Fruit fly (Drosophila melanogaster) whole organism, embryonic: ENCODE results near the gene CG32246.

Experiments
- CG10959 ChIP-seq: fragments of 200-800 bp; sonication (Bioruptor generic); IDR thresholded peaks from 2 replicates; pipeline ENCODE4 v1.3.6; 2022; ENCODE audit warnings: missing biosample characterization, missing genetic modification characterization
- CG10979 ChIP-seq: fragments of 200-800 bp; sonication (Bioruptor generic); optimal IDR thresholded peaks from 2 replicates; lab custom pipeline; 2018; ENCODE audit warnings: missing biosample characterization, mild to moderate bottlenecking, missing genetic modification characterization, moderate library complexity
- CG12659 ChIP-seq: fragments of 200-800 bp; sonication (Bioruptor generic); optimal IDR thresholded peaks from 3 replicates; lab custom pipeline; 2017; ENCODE audit warnings: mild to moderate bottlenecking, missing biosample characterization, missing genetic modification reagents, missing genetic modification characterization
- CG12942 ChIP-seq: fragments of 200-800 bp; sonication (Bioruptor generic); optimal IDR thresholded peaks from 3 replicates; lab custom pipeline; 2016; ENCODE audit warnings: missing biosample characterization, missing genetic modification characterization
- CG13296 ChIP-seq: fragments of 200-800 bp; sonication (Bioruptor generic); optimal IDR thresholded peaks from 3 replicates; lab custom pipeline; 2018; ENCODE audit warnings: missing biosample characterization, mild to moderate bottlenecking, missing genetic modification characterization
- CG13424 ChIP-seq: fragments of 200-800 bp; sonication (Bioruptor generic); optimal IDR thresholded peaks from 2 replicates; lab custom pipeline; 2019; ENCODE audit warnings: missing biosample characterization, mild to moderate bottlenecking, missing genetic modification characterization, moderate library complexity
- CG17385 ChIP-seq: fragments of 200-800 bp; sonication (Bioruptor generic); optimal IDR thresholded peaks from 3 replicates; lab custom pipeline; 2018; ENCODE audit warnings: missing biosample characterization, mild to moderate bottlenecking, missing genetic modification characterization
- CG1832 ChIP-seq: fragments of 200-800 bp; sonication (Bioruptor generic); optimal IDR thresholded peaks from 2 replicates; lab custom pipeline; 2017; ENCODE audit warnings: missing biosample characterization, mild to moderate bottlenecking, missing genetic modification characterization, inconsistent platforms
- CG2199 ChIP-seq: fragments of 200-800 bp; sonication (Bioruptor generic); IDR thresholded peaks from 3 replicates; pipeline ENCODE4 v1.3.6; 2022; ENCODE audit warnings: missing biosample characterization, missing genetic modification characterization
- CG30403 ChIP-seq: fragments of 200-800 bp; sonication (Bioruptor generic); optimal IDR thresholded peaks from 3 replicates; lab custom pipeline; 2016; ENCODE audit warnings: missing biosample characterization, missing genetic modification characterization
- CG3065 ChIP-seq: fragments of 200-800 bp; sonication (Bioruptor generic); optimal IDR thresholded peaks from 2 replicates; lab custom pipeline; 2016; ENCODE audit warnings: missing biosample characterization, missing genetic modification characterization
- CG31224 ChIP-seq: fragments of 200-800 bp; sonication (Bioruptor generic); IDR thresholded peaks from 2 replicates; pipeline ENCODE4 v1.3.6; 2022; ENCODE audit warnings: missing biosample characterization, missing genetic modification characterization
- CG3838 ChIP-seq: fragments of 200-800 bp; sonication (Bioruptor generic); optimal IDR thresholded peaks from 3 replicates; lab custom pipeline; 2016; ENCODE audit warnings: missing biosample characterization, missing genetic modification characterization
- CG4617 ChIP-seq: fragments of 200-800 bp; sonication (Bioruptor generic); optimal IDR thresholded peaks from 3 replicates; lab custom pipeline; 2016; ENCODE audit warnings: missing biosample characterization, missing genetic modification characterization, borderline replicate concordance
- CG4820 ChIP-seq: fragments of 200-800 bp; sonication (Bioruptor generic); optimal IDR thresholded peaks from 3 replicates; lab custom pipeline; 2016; ENCODE audit warnings: missing biosample characterization, missing genetic modification characterization
- CG5245 ChIP-seq: fragments of 200-800 bp; sonication (Bioruptor generic); optimal IDR thresholded peaks from 3 replicates; lab custom pipeline; 2016; ENCODE audit warnings: missing biosample characterization, missing genetic modification characterization
- CG7271 ChIP-seq: fragments of 200-800 bp; sonication (Bioruptor generic); optimal IDR thresholded peaks from 2 replicates; lab custom pipeline; 2018; ENCODE audit warnings: missing biosample characterization, mild to moderate bottlenecking, missing genetic modification characterization, moderate library complexity
- CG8290 ChIP-seq, 3 experiments: fragments of 200-800 bp; sonication (Bioruptor generic); optimal IDR thresholded peaks; 2 replicates each; lab custom pipeline; 2016 to 2019; ENCODE audit warnings: missing biosample characterization in 3 of 3, missing genetic modification characterization in 3 of 3, mild to moderate bottlenecking in 2 of 3, moderate library complexity in 1 of 3
- CrebB ChIP-seq: fragments of 200-800 bp; sonication (Bioruptor generic); optimal IDR thresholded peaks from 3 replicates; lab custom pipeline; 2018; ENCODE audit warnings: missing biosample characterization, mild to moderate bottlenecking, missing genetic modification characterization
- Deaf1 ChIP-seq: fragments of 200-800 bp; optimal IDR thresholded peaks from 3 replicates; lab custom pipeline; 2019; ENCODE audit warnings: missing biosample characterization, mild to moderate bottlenecking, missing genetic modification characterization, moderate library complexity
- Elba2 ChIP-seq: fragments of 200-800 bp; sonication (Bioruptor generic); optimal IDR thresholded peaks from 3 replicates; lab custom pipeline; 2016; ENCODE audit warnings: missing biosample characterization, missing genetic modification characterization
- GATAe ChIP-seq: fragments of 200-800 bp; sonication (Bioruptor generic); conservative IDR thresholded peaks from 2 replicates; pipeline ENCODE4 v1.3.6; 2022; ENCODE audit warnings: missing biosample characterization, missing genetic modification characterization
- Gug ChIP-seq: fragments of 200-800 bp; sonication (Bioruptor generic); IDR thresholded peaks from 4 replicates; pipeline ENCODE4 v1.3.6; 2022; ENCODE audit warnings: missing biosample characterization, missing genetic modification characterization
- HLH3B ChIP-seq: fragments of 200-800 bp; sonication (Bioruptor generic); IDR thresholded peaks from 2 replicates; pipeline ENCODE4 v1.3.6; 2022; ENCODE audit warnings: missing biosample characterization, missing genetic modification characterization
- HLH4C ChIP-seq: fragments of 200-800 bp; sonication (Bioruptor generic); IDR thresholded peaks from 3 replicates; pipeline ENCODE4 v1.3.6; 2022; ENCODE audit warnings: missing biosample characterization, missing genetic modification characterization; ENCODE audit not compliant: partially characterized antibody
- Jarid2 ChIP-seq: fragments of 200-800 bp; sonication (Bioruptor generic); optimal IDR thresholded peaks from 3 replicates; lab custom pipeline; 2017; ENCODE audit warnings: mild to moderate bottlenecking, missing biosample characterization, missing genetic modification reagents, missing genetic modification characterization
- Lpt ChIP-seq: fragments of >200 bp; optimal IDR thresholded peaks from 2 replicates; lab custom pipeline; 2018; ENCODE audit warnings: missing biosample characterization, missing genetic modification characterization
- MESR4 ChIP-seq: fragments of 200-800 bp; sonication (Bioruptor generic); optimal IDR thresholded peaks from 2 replicates; lab custom pipeline; 2018; ENCODE audit warnings: missing biosample characterization, mild to moderate bottlenecking, missing genetic modification characterization, moderate library complexity
- Myb ChIP-seq: fragments of 200-800 bp; sonication (Bioruptor generic); optimal IDR thresholded peaks from 2 replicates; lab custom pipeline; 2016; ENCODE audit warnings: missing biosample characterization, missing genetic modification characterization
- Opbp ChIP-seq: fragments of 200-800 bp; sonication (Bioruptor generic); IDR thresholded peaks from 3 replicates; pipeline ENCODE4 v1.3.6; 2022; ENCODE audit warnings: missing biosample characterization, missing genetic modification characterization; ENCODE audit not compliant: partially characterized antibody
- Ravus ChIP-seq: fragments of 200-800 bp; sonication (Bioruptor generic); IDR thresholded peaks from 2 replicates; pipeline ENCODE4 v1.3.6; 2022; ENCODE audit warnings: missing biosample characterization, missing genetic modification characterization
- Ssrp ChIP-seq: fragments of 200-800 bp; sonication (Bioruptor generic); optimal IDR thresholded peaks from 2 replicates; lab custom pipeline; 2018; ENCODE audit warnings: missing biosample characterization, mild to moderate bottlenecking, missing genetic modification characterization, moderate library complexity
- Stat92E ChIP-seq, 3 experiments: fragments of >200 bp in 2 of 3; fragments of 200-800 bp in 1 of 3; sonication (Bioruptor generic) in 1 of 3; optimal IDR thresholded peaks; 2 replicates each; lab custom pipeline; 2017 to 2019; ENCODE audit warnings: missing biosample characterization in 3 of 3, missing genetic modification characterization in 3 of 3, mild to moderate bottlenecking in 1 of 3, moderate library complexity in 1 of 3
- Taf1 ChIP-seq: fragments of 200-800 bp; sonication (Bioruptor generic); IDR thresholded peaks from 2 replicates; pipeline ENCODE4 v1.3.6; 2022; ENCODE audit warnings: missing biosample characterization, missing genetic modification characterization
- ab ChIP-seq: fragments of 200-800 bp; sonication (Bioruptor generic); optimal IDR thresholded peaks from 2 replicates; lab custom pipeline; 2016; ENCODE audit warnings: missing biosample characterization, missing genetic modification characterization
- amos ChIP-seq: fragments of 200-800 bp; sonication (Bioruptor generic); IDR thresholded peaks from 2 replicates; pipeline ENCODE4 v1.3.6; 2022; ENCODE audit warnings: missing biosample characterization, missing genetic modification characterization; ENCODE audit not compliant: partially characterized antibody
- ato ChIP-seq: fragments of 200-800 bp; sonication (Bioruptor generic); IDR thresholded peaks from 2 replicates; pipeline ENCODE4 v1.3.6; 2022; ENCODE audit warnings: missing biosample characterization, missing genetic modification characterization; ENCODE audit not compliant: partially characterized antibody
- bab2 ChIP-seq: fragments of 200-800 bp; sonication (Bioruptor generic); optimal IDR thresholded peaks from 2 replicates; lab custom pipeline; 2016; ENCODE audit warnings: missing biosample characterization, missing genetic modification characterization
- cato ChIP-seq: fragments of 200-800 bp; sonication (Bioruptor generic); optimal IDR thresholded peaks from 2 replicates; lab custom pipeline; 2016; ENCODE audit warnings: missing biosample characterization, missing genetic modification characterization, borderline replicate concordance
- chif ChIP-seq, 2 experiments: fragments of 200-800 bp; sonication (Bioruptor generic); optimal IDR thresholded peaks; 3 replicates each; lab custom pipeline; 2016; ENCODE audit warnings: missing biosample characterization in 2 of 2, missing genetic modification characterization in 2 of 2
- fd64A ChIP-seq: fragments of 200-800 bp; sonication (Bioruptor generic); optimal IDR thresholded peaks from 3 replicates; lab custom pipeline; 2018; ENCODE audit warnings: missing biosample characterization, mild to moderate bottlenecking, missing genetic modification characterization
- gro ChIP-seq: fragments of 200-800 bp; sonication (Bioruptor generic); optimal IDR thresholded peaks from 2 replicates; lab custom pipeline; 2016; ENCODE audit warnings: missing biosample characterization, missing genetic modification characterization
- gsb-n ChIP-seq: fragments of 200-800 bp; sonication (Bioruptor generic); optimal IDR thresholded peaks from 3 replicates; lab custom pipeline; 2018; ENCODE audit warnings: missing biosample characterization, mild to moderate bottlenecking, missing genetic modification characterization
- hth ChIP-seq: fragments of >200 bp; optimal IDR thresholded peaks from 2 replicates; lab custom pipeline; 2017; ENCODE audit warnings: inconsistent platforms
- inv ChIP-seq: fragments of 200-800 bp; sonication (Bioruptor generic); IDR thresholded peaks from 2 replicates; pipeline ENCODE4 v1.3.6; 2022; ENCODE audit warnings: missing biosample characterization, missing genetic modification characterization; ENCODE audit not compliant: partially characterized antibody
- jing ChIP-seq: fragments of 200-800 bp; sonication (Bioruptor generic); optimal IDR thresholded peaks from 2 replicates; lab custom pipeline; 2018; ENCODE audit warnings: missing biosample characterization, mild to moderate bottlenecking, missing genetic modification characterization
- onecut ChIP-seq: fragments of 200-800 bp; sonication (Bioruptor generic); IDR thresholded peaks from 2 replicates; pipeline ENCODE4 v1.3.6; 2022; ENCODE audit warnings: missing biosample characterization, missing genetic modification characterization
- sim ChIP-seq: fragments of 200-800 bp; sonication (Bioruptor generic); IDR thresholded peaks from 2 replicates; pipeline ENCODE4 v1.3.6; 2022; ENCODE audit warnings: missing biosample characterization, missing genetic modification characterization
- stwl ChIP-seq: fragments of 200-800 bp; sonication (Bioruptor generic); optimal IDR thresholded peaks from 3 replicates; lab custom pipeline; 2018; ENCODE audit warnings: missing biosample characterization, mild to moderate bottlenecking, missing genetic modification characterization, moderate library complexity
- sug ChIP-seq: fragments of 200-800 bp; optimal IDR thresholded peaks from 2 replicates; lab custom pipeline; 2019; ENCODE audit warnings: missing biosample characterization, mild to moderate bottlenecking, missing genetic modification characterization, moderate library complexity
- trh ChIP-seq: fragments of 200-800 bp; sonication (Bioruptor generic); optimal IDR thresholded peaks from 2 replicates; lab custom pipeline; 2016; ENCODE audit warnings: missing biosample characterization, missing genetic modification characterization

Gene CG32246

DNA sequence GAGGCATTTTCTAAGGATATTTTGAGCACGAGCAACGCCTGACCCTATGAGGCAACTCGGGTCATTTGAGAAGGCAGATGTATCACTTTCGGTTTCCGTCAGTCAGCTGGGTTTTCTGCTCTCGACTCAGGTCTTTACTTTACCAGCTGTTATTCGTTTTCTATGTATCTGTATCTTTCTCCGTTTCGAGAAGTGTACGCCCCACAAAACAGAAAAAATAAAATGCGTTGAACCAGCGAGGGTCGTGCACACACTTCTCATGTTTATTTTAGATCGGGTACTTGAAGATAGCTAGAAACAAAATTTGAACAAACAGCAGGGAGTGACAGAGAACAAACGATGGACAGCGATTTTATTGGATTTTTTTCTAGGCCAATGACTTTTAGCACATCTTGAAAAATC is 7.2 kb upstream of the CG32246 start (continued):
- TF ChIP-seq chif (GFP tag; optimal IDR thresholded peaks at IDR 0.05; lab: Kevin White, UChicago) (peak; percentile 28 to 38), Elba2 (GFP tag; lab: Kevin White, UChicago) (no peak), gsb-n (tag; lab: Kevin White, UChicago) (no peak), jing (no peak), Taf1 (GFP tag; lab: Robert Waterston, UW) (no peak), trh (GFP tag; lab: Kevin White, UChicago) (no peak), stwl (tag; lab: Kevin White, UChicago) (peak; percentile 23), Ravus (GFP tag; lab: Robert Waterston, UW) (no peak), CG4820 (GFP tag; lab: Kevin White, UChicago) (no peak), ab (GFP tag; lab: Kevin White, UChicago) (no peak), onecut (0 out of 2 replicates have a peak, but pooled peaks have one; percentile 6), bab2 (GFP tag; lab: Kevin White, UChicago) (peak; percentile 34), fd64A (GFP tag; lab: Kevin White, UChicago) (peak; percentile 8), CG13296 (GFP tag; lab: Kevin White, UChicago) (no peak), CG12659 (GFP tag; lab: Kevin White, UChicago) (no peak), CG31224 (GFP tag; lab: Robert Waterston, UW) (no peak), HLH3B (GFP tag; lab: Robert Waterston, UW) (no peak), Deaf1 (no peak), gro (GFP tag; lab: Kevin White, UChicago) (no peak), CG30403 (no peak), HLH4C (no peak), CG7271 (tag; lab: Kevin White, UChicago) (no peak), CG3838 (GFP tag; lab: Kevin White, UChicago) (peak; percentile 15), CG10959 (0 out of 2 replicates have a peak, but pooled peaks have one; percentile 12), CG1832 (GFP tag; lab: Kevin White, UChicago) (no peak), sim (no peak), Myb (no peak), CG17385 (GFP tag; lab: Kevin White, UChicago) (no peak), CG5245 (GFP tag; lab: Kevin White, UChicago) (no peak), Ssrp (no peak), Jarid2 (GFP tag; lab: Kevin White, UChicago) (no peak), cato (GFP tag; lab: Kevin White, UChicago) (no peak), CrebB (tag; lab: Kevin White, UChicago) (peak; percentile 39), sug (tag; lab: Kevin White, UChicago) (no peak), Gug (GFP tag; lab: Robert Waterston, UW) (no peak), Lpt (GFP tag; lab: Kevin White, UChicago) (no peak), CG2199 (GFP tag; lab: Robert Waterston, UW) (peak; percentile 78; the same call in 1 of the 3 replicates), CG12942 (GFP tag; lab: Kevin White, UChicago) (no peak), MESR4 (GFP tag; lab: Kevin White, UChicago) (no peak), ato (GFP tag; lab: Robert Waterston, UW) (no peak), CG3065 (GFP tag; lab: Kevin White, UChicago) (peak; percentile 4), amos (GFP tag; lab: Robert Waterston, UW) (no peak), Stat92E (GFP tag; optimal IDR thresholded peaks at IDR 0.05; lab: Kevin White, UChicago) (no peak), CG10979 (tag; lab: Kevin White, UChicago) (peak; percentile 35), CG8290 (GFP tag; optimal IDR thresholded peaks at IDR 0.05; lab: Kevin White, UChicago) (peak; percentile 33), CG8290 (tag; optimal IDR thresholded peaks at IDR 0.05; lab: Kevin White, UChicago) (peak; percentile 24 to 33), inv (GFP tag; lab: Robert Waterston, UW) (no peak), Opbp (no peak), CG4617 (GFP tag; lab: Kevin White, UChicago) (no peak), CG13424 (no peak), GATAe (GFP tag; lab: Robert Waterston, UW) (no peak), hth (no peak)
